Worm (Caenorhabditis elegans) whole organism, L4 larva: ENCODE measurements around the gene W02D7.5.

Source experiments
- F10B5.3 ChIP-seq: sonication (generic microtip); optimal IDR thresholded peaks from 2 replicates; lab custom pipeline; 2016; ENCODE audit warnings: mild to moderate bottlenecking, missing genetic modification characterization, missing compliant biosample characterization
- F26F4.8 ChIP-seq: fragments of 200-800 bp; sonication (Bioruptor generic); conservative IDR thresholded peaks from 2 replicates; pipeline ENCODE4 v1.3.6; 2022; ENCODE audit warnings: missing genetic modification characterization, missing compliant biosample characterization
- F49E8.2 ChIP-seq: sonication (generic microtip); optimal IDR thresholded peaks from 2 replicates; lab custom pipeline; 2016; ENCODE audit warnings: missing compliant biosample characterization, mild to moderate bottlenecking, missing genetic modification characterization, borderline replicate concordance
- R02D3.7 ChIP-seq: fragments of 150-350 bp; sonication (generic microtip); optimal IDR thresholded peaks from 3 replicates; lab custom pipeline; 2014; ENCODE audit warnings: missing biosample characterization, missing genetic modification characterization
- Y48G9A.11 ChIP-seq: fragments of 200-800 bp; sonication (Bioruptor generic); IDR thresholded peaks from 2 replicates; pipeline ENCODE4 v1.3.6; 2022; ENCODE audit warnings: missing genetic modification reagents, missing genetic modification characterization, missing compliant biosample characterization
- Y75B8A.6 ChIP-seq: fragments of 200-800 bp; sonication (Bioruptor generic); IDR thresholded peaks from 2 replicates; pipeline ENCODE4 v1.3.6; 2022; ENCODE audit warnings: missing genetic modification reagents, missing genetic modification characterization, missing compliant biosample characterization
- ZK337.2 ChIP-seq: fragments of 200-800 bp; sonication (Bioruptor generic); IDR thresholded peaks from 2 replicates; pipeline ENCODE4 v1.3.6; 2022; ENCODE audit warnings: missing genetic modification reagents, missing genetic modification characterization, missing compliant biosample characterization
- ceh-82 ChIP-seq: sonication (generic microtip); optimal IDR thresholded peaks from 2 replicates; lab custom pipeline; 2017; ENCODE audit warnings: missing biosample characterization, missing genetic modification characterization
- daf-16 ChIP-seq, 3 experiments: sonication (generic microtip); optimal IDR thresholded peaks; 2 replicates each; lab custom pipeline; 2016 to 2017; ENCODE audit warnings: missing genetic modification characterization in 3 of 3, missing genetic modification reagents in 3 of 3, mild to moderate bottlenecking in 2 of 3, missing compliant biosample characterization in 2 of 3, missing biosample characterization in 1 of 3, moderate library complexity in 1 of 3
- dmd-6 ChIP-seq: fragments of 200-800 bp; sonication (Bioruptor generic); IDR thresholded peaks from 2 replicates; pipeline ENCODE4 v1.3.6; 2022; ENCODE audit warnings: missing genetic modification reagents, missing genetic modification characterization, missing compliant biosample characterization
- dmd-8 ChIP-seq: fragments of 200-800 bp; sonication (Bioruptor generic); IDR thresholded peaks from 2 replicates; pipeline ENCODE4 v1.3.6; 2022; ENCODE audit warnings: missing genetic modification characterization, missing compliant biosample characterization
- dve-1 ChIP-seq: sonication (generic microtip); optimal IDR thresholded peaks from 2 replicates; lab custom pipeline; 2017; ENCODE audit warnings: antibody characterized with exemption, mild to moderate bottlenecking, missing genetic modification characterization, missing compliant biosample characterization; ENCODE audit not compliant: insufficient read depth
- fkh-10 ChIP-seq: fragments of 150-350 bp; optimal IDR thresholded peaks from 2 replicates; lab custom pipeline; 2014; ENCODE audit warnings: missing biosample characterization, missing genetic modification reagents, missing genetic modification characterization
- hif-1 ChIP-seq, 2 experiments: sonication (generic microtip); optimal IDR thresholded peaks; 2 replicates each; lab custom pipeline; 2016 to 2017; ENCODE audit warnings: missing compliant biosample characterization in 2 of 2, missing genetic modification characterization in 2 of 2, missing genetic modification reagents in 2 of 2, missing genotype in 2 of 2, mild to moderate bottlenecking in 1 of 2
- hlh-11 ChIP-seq: fragments of 200-800 bp; sonication (Bioruptor generic); optimal IDR thresholded peaks from 2 replicates; lab custom pipeline; 2018; ENCODE audit warnings: mild to moderate bottlenecking, missing genetic modification characterization, missing compliant biosample characterization
- lim-7 ChIP-seq: fragments of 200-800 bp; sonication (Bioruptor generic); IDR thresholded peaks from 2 replicates; pipeline ENCODE4 v1.3.6; 2022; ENCODE audit warnings: missing genetic modification characterization, missing compliant biosample characterization
- lin-39 ChIP-seq: fragments of 150-350 bp; optimal IDR thresholded peaks from 2 replicates; lab custom pipeline; 2014; ENCODE audit warnings: missing biosample characterization, missing genetic modification reagents, missing genetic modification characterization
- lsy-2 ChIP-seq, 2 experiments: fragments of 150-350 bp in 1 of 2; sonication (generic microtip) in 1 of 2; optimal IDR thresholded peaks; 2 replicates each; lab custom pipeline; 2014 to 2017; ENCODE audit warnings: missing biosample characterization in 2 of 2, missing genetic modification characterization in 2 of 2
- madf-5 ChIP-seq, 2 experiments: fragments of 200-800 bp; sonication (Bioruptor generic); IDR thresholded peaks; 2 replicates each; pipeline ENCODE4 v1.3.6; 2022; ENCODE audit warnings: missing compliant biosample characterization in 2 of 2, missing genetic modification characterization in 2 of 2
- mdl-1 ChIP-seq, 2 experiments: fragments of 150-350 bp in 1 of 2; sonication (generic microtip) in 1 of 2; optimal IDR thresholded peaks; 2 replicates each; lab custom pipeline; 2014 to 2017; ENCODE audit warnings: missing biosample characterization in 2 of 2, missing genetic modification characterization in 2 of 2
- mdt-29 ChIP-seq: fragments of 200-800 bp; sonication (Bioruptor generic); IDR thresholded peaks from 2 replicates; pipeline ENCODE4 v1.3.6; 2022; ENCODE audit warnings: missing genetic modification reagents, missing genetic modification characterization, missing compliant biosample characterization
- mxl-2 ChIP-seq: fragments of 200-800 bp; sonication (Bioruptor generic); conservative IDR thresholded peaks from 2 replicates; pipeline ENCODE4 v1.3.6; 2022; ENCODE audit warnings: missing genetic modification reagents, missing genetic modification characterization, missing compliant biosample characterization
- nhr-11 ChIP-seq: fragments of 150-350 bp; optimal IDR thresholded peaks from 2 replicates; lab custom pipeline; 2014; ENCODE audit warnings: missing biosample characterization, missing genetic modification characterization
- nhr-25 ChIP-seq: sonication (generic microtip); optimal IDR thresholded peaks from 2 replicates; lab custom pipeline; 2017; ENCODE audit warnings: missing genetic modification characterization, mild to moderate bottlenecking, missing compliant biosample characterization, antibody characterized with exemption, moderate library complexity, borderline replicate concordance; ENCODE audit not compliant: insufficient read depth
- nhr-28 ChIP-seq: fragments of 150-350 bp; optimal IDR thresholded peaks from 2 replicates; lab custom pipeline; 2014; ENCODE audit warnings: missing biosample characterization, missing genetic modification characterization
- nhr-41 ChIP-seq: fragments of 200-800 bp; sonication (Bioruptor generic); IDR thresholded peaks from 2 replicates; pipeline ENCODE4 v1.3.6; 2022; ENCODE audit warnings: missing genetic modification reagents, missing genetic modification characterization, missing compliant biosample characterization
- nhr-76 ChIP-seq: fragments of 150-350 bp; optimal IDR thresholded peaks from 2 replicates; lab custom pipeline; 2014; ENCODE audit warnings: missing biosample characterization, missing genetic modification characterization
- nhr-77 ChIP-seq: fragments of 150-350 bp; optimal IDR thresholded peaks from 2 replicates; lab custom pipeline; 2014; ENCODE audit warnings: missing biosample characterization, missing genetic modification characterization
- pha-4 ChIP-seq, 2 experiments: fragments of 150-350 bp in 1 of 2; fragments of 200-800 bp in 1 of 2; sonication (Bioruptor generic) in 1 of 2; IDR thresholded peaks in 1 of 2; optimal IDR thresholded peaks in 1 of 2; 2 replicates each; pipeline versions ENCODE4 v1.3.6 to Lab custom; 2014 to 2022; ENCODE audit warnings: missing genetic modification characterization in 2 of 2, missing genetic modification reagents in 2 of 2, missing biosample characterization in 1 of 2, missing compliant biosample characterization in 1 of 2
- php-3 ChIP-seq: fragments of 200-800 bp; sonication (Bioruptor generic); IDR thresholded peaks from 2 replicates; pipeline ENCODE4 v1.3.6; 2022; ENCODE audit warnings: missing genetic modification reagents, missing genetic modification characterization, missing compliant biosample characterization
- pqm-1 ChIP-seq: sonication (generic microtip); optimal IDR thresholded peaks from 2 replicates; lab custom pipeline; 2017; ENCODE audit warnings: missing biosample characterization, missing genetic modification characterization
- rbr-2 ChIP-seq: sonication (generic microtip); optimal IDR thresholded peaks from 2 replicates; lab custom pipeline; 2016; ENCODE audit warnings: missing genotype, missing genetic modification characterization, missing compliant biosample characterization
- sdz-12 ChIP-seq: fragments of 200-800 bp; sonication (Bioruptor generic); optimal IDR thresholded peaks from 2 replicates; lab custom pipeline; 2018; ENCODE audit warnings: mild to moderate bottlenecking, missing genetic modification characterization, missing compliant biosample characterization
- set-16 ChIP-seq: fragments of 200-800 bp; sonication (Bioruptor generic); IDR thresholded peaks from 2 replicates; pipeline ENCODE4 v1.3.6; 2022; ENCODE audit warnings: missing genetic modification reagents, missing genetic modification characterization, missing compliant biosample characterization
- skn-1 ChIP-seq: fragments of 150-350 bp; optimal IDR thresholded peaks from 2 replicates; lab custom pipeline; 2014; ENCODE audit warnings: missing biosample characterization, missing genetic modification characterization
- snpc-1.2 ChIP-seq: fragments of 200-800 bp; sonication (Bioruptor generic); IDR thresholded peaks from 2 replicates; pipeline ENCODE4 v1.3.6; 2022; ENCODE audit warnings: missing genetic modification reagents, missing genetic modification characterization, missing compliant biosample characterization
- spr-1 ChIP-seq: sonication (generic microtip); optimal IDR thresholded peaks from 2 replicates; lab custom pipeline; 2016; ENCODE audit warnings: mild to moderate bottlenecking, missing genetic modification characterization, missing compliant biosample characterization
- unc-130 ChIP-seq: sonication (generic microtip); optimal IDR thresholded peaks from 2 replicates; lab custom pipeline; 2016; ENCODE audit warnings: missing genetic modification reagents, missing genetic modification characterization, missing compliant biosample characterization
- vab-7 ChIP-seq: fragments of 200-800 bp; sonication (Bioruptor generic); IDR thresholded peaks from 2 replicates; pipeline ENCODE4 v1.3.6; 2022; ENCODE audit warnings: missing genetic modification reagents, missing genetic modification characterization, missing compliant biosample characterization
- zag-1 ChIP-seq: fragments of 150-350 bp; optimal IDR thresholded peaks from 2 replicates; lab custom pipeline; 2014; ENCODE audit warnings: missing biosample characterization, missing genetic modification characterization
- zfp-3 ChIP-seq: fragments of 200-800 bp; sonication (Bioruptor generic); conservative IDR thresholded peaks from 2 replicates; pipeline ENCODE4 v1.3.6; 2022; ENCODE audit warnings: missing genetic modification reagents, missing genetic modification characterization, missing compliant biosample characterization
- zip-2 ChIP-seq: fragments of 150-350 bp; optimal IDR thresholded peaks from 2 replicates; lab custom pipeline; 2014; ENCODE audit warnings: missing biosample characterization, missing genetic modification characterization
- ztf-11 ChIP-seq: fragments of 150-350 bp; optimal IDR thresholded peaks from 2 replicates; lab custom pipeline; 2014; ENCODE audit warnings: missing biosample characterization, missing genetic modification characterization
- ztf-7 ChIP-seq: fragments of 150-350 bp; optimal IDR thresholded peaks from 2 replicates; lab custom pipeline; 2014; ENCODE audit warnings: missing biosample characterization, missing genetic modification characterization

W02D7.5 gene

DNA sequence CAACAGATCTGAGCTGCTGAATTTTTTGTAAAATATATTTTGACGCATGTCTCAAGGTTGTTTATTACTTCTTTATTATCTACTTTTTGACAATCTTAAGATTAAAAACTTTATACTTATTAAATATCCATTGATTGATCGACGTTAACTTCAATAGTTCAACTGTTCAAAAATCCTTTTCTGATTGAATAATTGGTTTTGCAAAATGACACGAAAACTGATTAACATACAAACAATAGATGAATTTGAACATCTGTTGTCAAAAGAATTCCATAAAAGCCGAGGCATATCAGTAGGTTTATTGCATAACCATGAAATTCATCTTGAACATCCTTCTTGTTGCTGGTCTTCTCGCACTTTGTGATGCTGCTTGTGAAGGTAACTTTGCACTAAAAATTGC, 12.2 kb upstream of the W02D7.5 start, which contains the start of gene W02D7.12:
Gene W02D7.12 (plus strand): TSS at position 301 of the 400 bp plus-strand sequence.
- TF ChIP-seq dmd-6 (GFP tag; lab: Robert Waterston, UW) (no peak), lin-39 (tag; lab: Kevin White, UChicago) (no peak), nhr-11 (tag; lab: Kevin White, UChicago) (no peak), dmd-8 (GFP tag; lab: Robert Waterston, UW) (no peak), unc-130 (GFP tag; lab: Kevin White, UChicago) (no peak), mdl-1 (tag; optimal IDR thresholded peaks at IDR 0.05; lab: Kevin White, UChicago) (no peak), fkh-10 (GFP tag; lab: Kevin White, UChicago) (no peak), set-16 (no peak), php-3 (GFP tag; lab: Robert Waterston, UW) (no peak), zip-2 (tag; lab: Kevin White, UChicago) (no peak), sdz-12 (GFP tag; lab: Kevin White, UChicago) (no peak), F49E8.2 (tag; lab: Kevin White, UChicago) (no peak)

DNA sequence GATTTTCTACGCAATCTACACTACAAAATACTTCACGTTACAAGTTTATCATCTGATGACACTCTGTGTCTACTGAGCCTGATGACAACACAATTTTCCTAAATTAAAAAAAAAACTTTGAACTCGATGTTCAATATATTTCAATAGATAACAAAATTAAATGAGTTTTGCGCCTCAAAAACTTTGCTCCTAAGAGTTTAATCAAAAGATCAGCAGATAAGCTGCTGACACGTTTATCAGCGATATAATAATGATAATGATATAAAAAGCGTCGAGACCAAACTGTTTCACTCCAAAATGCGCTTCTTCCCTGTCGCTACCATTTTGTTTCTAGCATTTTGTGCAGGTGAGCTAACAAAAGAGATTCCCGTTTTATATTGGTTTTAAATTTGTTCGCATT, 8.6 kb upstream of the W02D7.5 start, which contains the start of gene clec-218:
Gene clec-218 (plus strand): TSS at position 262 of the 400 bp plus-strand sequence.
- TF ChIP-seq F26F4.8 (GFP tag; lab: Robert Waterston, UW), result no peak
- no peak for TF ChIP-seq dmd-8 (GFP tag; lab: Robert Waterston, UW)
- peak; percentile 46 for TF ChIP-seq dve-1
- no peak for TF ChIP-seq mxl-2 (GFP tag; lab: Robert Waterston, UW)
- TF ChIP-seq daf-16 (GFP tag; optimal IDR thresholded peaks at IDR 0.05; lab: Kevin White, UChicago), result no peak
- peak; percentile 35 for TF ChIP-seq daf-16 (tag; optimal IDR thresholded peaks at IDR 0.05; lab: Kevin White, UChicago)
- no peak for TF ChIP-seq lim-7 (GFP tag; lab: Robert Waterston, UW)
- peak; percentile 72 for TF ChIP-seq dmd-6 (GFP tag; lab: Robert Waterston, UW)
- TF ChIP-seq skn-1 (tag; lab: Kevin White, UChicago), result no peak
- no peak for TF ChIP-seq ceh-82 (tag; lab: Kevin White, UChicago)
- TF ChIP-seq fkh-10 (GFP tag; lab: Kevin White, UChicago), result no peak
- 0 out of 2 replicates have a peak, but pooled peaks have one; percentile 11 for TF ChIP-seq pha-4 (GFP tag; IDR thresholded peaks at IDR 0.05; lab: Robert Waterston, UW)
- no peak for TF ChIP-seq pha-4 (tag; optimal IDR thresholded peaks at IDR 0.05; lab: Kevin White, UChicago)
- no peak for TF ChIP-seq nhr-77 (tag; lab: Kevin White, UChicago)
- TF ChIP-seq vab-7 (GFP tag; lab: Robert Waterston, UW), result no peak
- peak; percentile 10 for TF ChIP-seq pqm-1 (tag; lab: Kevin White, UChicago)
- no peak for TF ChIP-seq Y48G9A.11 (GFP tag; lab: Robert Waterston, UW)
- TF ChIP-seq hif-1 (tag; optimal IDR thresholded peaks at IDR 0.05; lab: Kevin White, UChicago), result no peak
- no peak for TF ChIP-seq ztf-7 (tag; lab: Kevin White, UChicago)
- no peak for TF ChIP-seq nhr-76 (tag; lab: Kevin White, UChicago)

- no peak for TF ChIP-seq nhr-41 (GFP tag; lab: Robert Waterston, UW)
- peak; percentile 33 for TF ChIP-seq nhr-77 (tag; lab: Kevin White, UChicago)
- TF ChIP-seq dve-1, result peak; percentile 65
- TF ChIP-seq madf-5 (GFP tag; IDR thresholded peaks at IDR 0.05; lab: Robert Waterston, UW), result no peak
- no peak for TF ChIP-seq Y75B8A.6
- TF ChIP-seq snpc-1.2, result no peak
- TF ChIP-seq rbr-2, result no peak
- TF ChIP-seq ZK337.2 (GFP tag; lab: Robert Waterston, UW), result no peak
- TF ChIP-seq nhr-25 (tag; lab: Kevin White, UChicago), result no peak
- TF ChIP-seq F10B5.3 (tag; lab: Kevin White, UChicago), result no peak
- no peak for TF ChIP-seq lsy-2 (tag; optimal IDR thresholded peaks at IDR 0.05; lab: Kevin White, UChicago)
- TF ChIP-seq hlh-11, result peak; percentile 65
- TF ChIP-seq ceh-82 (tag; lab: Kevin White, UChicago), result no peak
- no peak for TF ChIP-seq mxl-2 (GFP tag; lab: Robert Waterston, UW)
- TF ChIP-seq nhr-28, result peak; percentile 60
- no peak for TF ChIP-seq zag-1 (tag; lab: Kevin White, UChicago)
- TF ChIP-seq php-3 (GFP tag; lab: Robert Waterston, UW), result no peak
- TF ChIP-seq ztf-11 (tag; lab: Kevin White, UChicago), result no peak
- TF ChIP-seq hif-1 (tag; optimal IDR thresholded peaks at IDR 0.05; lab: Kevin White, UChicago), result no peak
- no peak for TF ChIP-seq mdl-1 (tag; optimal IDR thresholded peaks at IDR 0.05; lab: Kevin White, UChicago)
- TF ChIP-seq daf-16 (GFP tag; optimal IDR thresholded peaks at IDR 0.05; lab: Kevin White, UChicago), result no peak
- peak; percentile 55 for TF ChIP-seq daf-16 (tag; optimal IDR thresholded peaks at IDR 0.05; lab: Kevin White, UChicago)
- TF ChIP-seq R02D3.7 (tag; lab: Kevin White, UChicago), result no peak
- no peak for TF ChIP-seq pha-4 (GFP tag; IDR thresholded peaks at IDR 0.05; lab: Robert Waterston, UW)
- no peak for TF ChIP-seq pha-4 (tag; optimal IDR thresholded peaks at IDR 0.05; lab: Kevin White, UChicago)
- TF ChIP-seq zfp-3 (GFP tag; lab: Robert Waterston, UW), result no peak
- TF ChIP-seq mdt-29 (GFP tag; lab: Robert Waterston, UW), result no peak
- no peak for TF ChIP-seq spr-1 (tag; lab: Kevin White, UChicago)
These were observed 8.0 kb upstream of the W02D7.5 start for ce11 chrV:8307013-8307412.
